Worm (Caenorhabditis elegans): ENCODE measurements around the gene zhit-2.

- TF ChIP-seq tbp1 (GFP tag; optimal IDR thresholded peaks at IDR 0.05) (no peak), snpc-4 (GFP tag; optimal IDR thresholded peaks at IDR 0.05) (no peak), snpc-4 (tag; optimal IDR thresholded peaks at IDR 0.05) (no peak), hlh-26 (GFP tag; conservative IDR thresholded peaks at IDR 0.05) (no peak), unc-62 (GFP tag; optimal IDR thresholded peaks at IDR 0.05) (no peak), sdz-38 (tag; optimal IDR thresholded peaks at IDR 0.05) (no peak), tlf-1 (GFP tag; optimal IDR thresholded peaks at IDR 0.05) (no peak), Y95B8A.8 (GFP tag; IDR thresholded peaks at IDR 0.05) (no peak), efl-1 (GFP tag; optimal IDR thresholded peaks at IDR 0.05) (no peak), lir-1 (GFP tag; conservative IDR thresholded peaks at IDR 0.05) (no peak)
Observed at ce11 chrIII:4274524-4274923, 30.3 kb upstream of the zhit-2 start.

Data from whole organism, young adult.